Worm (Caenorhabditis elegans) whole organism, L4/young adult: ENCODE results near the gene F54D5.4.

Experiments used
- W03F9.2 ChIP-seq: fragments of 150-350 bp; optimal IDR thresholded peaks from 2 replicates; lab custom pipeline; 2014; ENCODE audit warnings: missing biosample characterization, missing genetic modification characterization
- dao-5 ChIP-seq: sonication (generic microtip); optimal IDR thresholded peaks from 2 replicates; lab custom pipeline; 2016; ENCODE audit warnings: missing genotype, missing genetic modification characterization, moderate library complexity, missing compliant biosample characterization
- him-1 ChIP-seq: sonication (generic microtip); optimal IDR thresholded peaks from 2 replicates; lab custom pipeline; 2016; ENCODE audit warnings: missing genotype, missing genetic modification reagents, missing genetic modification characterization, missing compliant biosample characterization

The F54D5.4 gene

ce11 chrII:11569213-11569868 lies at the start of gene F54D5.4, which contains the start of gene F54D5.23:
F54D5.4 (plus strand) TSS chrII:11569818.
F54D5.23 (minus strand) TSS chrII:11569287.
- TF ChIP-seq dao-5 (tag; lab: Kevin White, UChicago) = no peak
- TF ChIP-seq W03F9.2 (tag; lab: Kevin White, UChicago) = no peak
- TF ChIP-seq him-1 (tag; lab: Kevin White, UChicago) = no peak

ce11 chrII:11521300-11521699 lies 48.3 kb upstream of the F54D5.4 start, which contains the start of gene Y62F5A.10:
Y62F5A.10 (plus strand) TSS chrII:11521600.
- TF ChIP-seq him-1 (tag; lab: Kevin White, UChicago) = no peak
- TF ChIP-seq dao-5 (tag; lab: Kevin White, UChicago) = no peak
- no peak for TF ChIP-seq W03F9.2 (tag; lab: Kevin White, UChicago)

- TF ChIP-seq him-1 (tag; lab: Kevin White, UChicago) (no peak), dao-5 (tag; lab: Kevin White, UChicago) (no peak), W03F9.2 (tag; lab: Kevin White, UChicago) (no peak)
Measured at ce11 chrII:11526954-11527353, 42.7 kb upstream of the F54D5.4 start, which contains the start of gene age-1. age-1 (minus strand) TSS chrII:11527054.

- TF ChIP-seq him-1 (tag; lab: Kevin White, UChicago) (no peak), W03F9.2 (tag; lab: Kevin White, UChicago) (no peak), dao-5 (tag; lab: Kevin White, UChicago) (no peak)
Measured at ce11 chrII:11533716-11534115, 35.9 kb upstream of the F54D5.4 start, which contains the start of gene mdt-8. mdt-8 (minus strand) TSS chrII:11533816.

ce11 chrII:11534429-11535099 lies 35.1 kb upstream of the F54D5.4 start, which contains the start of gene Y62F5A.12:
Y62F5A.12 (minus strand) TSS chrII:11534479.
- TF ChIP-seq him-1 (tag; lab: Kevin White, UChicago) (peak; percentile 62), W03F9.2 (tag; lab: Kevin White, UChicago) (peak; percentile 57)

- TF ChIP-seq him-1 (tag; lab: Kevin White, UChicago) (no peak), W03F9.2 (tag; lab: Kevin White, UChicago) (no peak), dao-5 (tag; lab: Kevin White, UChicago) (no peak)
Measured at ce11 chrII:11535429-11535828, 34.2 kb upstream of the F54D5.4 start.

- TF ChIP-seq W03F9.2 (tag; lab: Kevin White, UChicago) = no peak
- no peak for TF ChIP-seq dao-5 (tag; lab: Kevin White, UChicago)
- no peak for TF ChIP-seq him-1 (tag; lab: Kevin White, UChicago)
Measured at ce11 chrII:11535924-11536323, 33.7 kb upstream of the F54D5.4 start.

- no peak for TF ChIP-seq dao-5 (tag; lab: Kevin White, UChicago)
- no peak for TF ChIP-seq him-1 (tag; lab: Kevin White, UChicago)
- TF ChIP-seq W03F9.2 (tag; lab: Kevin White, UChicago) = no peak
Measured at ce11 chrII:11536505-11536904, 33.1 kb upstream of the F54D5.4 start.

- TF ChIP-seq dao-5 (tag; lab: Kevin White, UChicago) (no peak), him-1 (tag; lab: Kevin White, UChicago) (no peak), W03F9.2 (tag; lab: Kevin White, UChicago) (no peak)
Measured at ce11 chrII:11537115-11537514, 32.5 kb upstream of the F54D5.4 start.

ce11 chrII:11537606-11538016 lies 32.0 kb upstream of the F54D5.4 start:
- no peak for TF ChIP-seq W03F9.2 (tag; lab: Kevin White, UChicago)
- no peak for TF ChIP-seq dao-5 (tag; lab: Kevin White, UChicago)
- TF ChIP-seq him-1 (tag; lab: Kevin White, UChicago) = no peak

- no peak for TF ChIP-seq dao-5 (tag; lab: Kevin White, UChicago)
- no peak for TF ChIP-seq W03F9.2 (tag; lab: Kevin White, UChicago)
- no peak for TF ChIP-seq him-1 (tag; lab: Kevin White, UChicago)
Measured at ce11 chrII:11538741-11539140, 30.9 kb upstream of the F54D5.4 start, which contains the start of gene Y62F5A.9. Y62F5A.9 (minus strand) TSS chrII:11538841.

ce11 chrII:11542385-11542784 lies 27.2 kb upstream of the F54D5.4 start, which contains the start of gene gtf-2E2:
gtf-2E2 (minus strand) TSS chrII:11542495.
- TF ChIP-seq him-1 (tag; lab: Kevin White, UChicago) = no peak
- no peak for TF ChIP-seq W03F9.2 (tag; lab: Kevin White, UChicago)
- no peak for TF ChIP-seq dao-5 (tag; lab: Kevin White, UChicago)

- TF ChIP-seq W03F9.2 (tag; lab: Kevin White, UChicago) = no peak
- no peak for TF ChIP-seq dao-5 (tag; lab: Kevin White, UChicago)
- no peak for TF ChIP-seq him-1 (tag; lab: Kevin White, UChicago)
Measured at ce11 chrII:11542958-11543357, 26.7 kb upstream of the F54D5.4 start.
